Worm (Caenorhabditis elegans): ENCODE measurements around the gene mct-5.

DNA sequence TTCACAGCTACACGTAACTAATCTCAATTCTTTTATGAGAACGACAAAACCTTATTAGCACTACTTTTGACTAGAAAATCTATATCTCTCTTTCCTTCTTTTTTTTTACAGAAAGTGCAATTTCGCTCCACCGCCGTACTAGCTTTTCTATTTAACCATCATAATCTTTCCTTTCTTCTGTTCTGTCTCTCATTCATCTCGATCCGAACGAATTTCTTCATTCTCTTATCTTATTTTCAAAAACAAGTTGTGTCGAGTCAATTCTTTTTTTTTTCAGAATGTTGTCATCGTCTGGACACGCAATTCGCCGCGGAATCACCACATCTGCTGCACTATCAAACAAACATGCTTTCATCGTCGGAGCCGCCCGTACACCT, 24.9 kb downstream of the mct-5 start, which contains the start of gene kat-1:
- TF ChIP-seq flt-1 (GFP tag; IDR thresholded peaks at IDR 0.05) (no peak), ztf-23 (GFP tag; IDR thresholded peaks at IDR 0.05) (no peak), tab-1 (GFP tag; IDR thresholded peaks at IDR 0.05) (no peak), ztf-29 (GFP tag; IDR thresholded peaks at IDR 0.05) (no peak), T22C8.4 (GFP tag; IDR thresholded peaks at IDR 0.05) (no peak)

All from whole organism, midembryonic.